Fruit fly (Drosophila melanogaster) whole organism, embryonic: ENCODE measurements around the gene CG9288.

Experiments
- Abd-B ChIP-seq: fragments of 200-800 bp; sonication (Bioruptor generic); optimal IDR thresholded peaks from 2 replicates; lab custom pipeline; 2018; ENCODE audit warnings: missing biosample characterization, mild to moderate bottlenecking, missing genetic modification characterization, moderate library complexity
- Ada2b ChIP-seq: fragments of 200-800 bp; sonication (Bioruptor generic); IDR thresholded peaks from 2 replicates; pipeline ENCODE4 v1.3.6; 2022; ENCODE audit warnings: missing biosample characterization, missing genetic modification characterization
- Bdp1 ChIP-seq: fragments of 200-800 bp; sonication (Bioruptor generic); optimal IDR thresholded peaks from 3 replicates; lab custom pipeline; 2016; ENCODE audit warnings: missing biosample characterization, missing genetic modification characterization
- CG13123 ChIP-seq: fragments of 200-800 bp; sonication (Bioruptor generic); optimal IDR thresholded peaks from 2 replicates; lab custom pipeline; 2016; ENCODE audit warnings: missing biosample characterization, missing genetic modification characterization
- CG14050 ChIP-seq: fragments of 200-800 bp; sonication (Bioruptor generic); IDR thresholded peaks from 3 replicates; pipeline ENCODE4 v1.3.6; 2022; ENCODE audit warnings: missing biosample characterization, missing genetic modification characterization
- CG15073 ChIP-seq: fragments of 200-800 bp; sonication (Bioruptor generic); optimal IDR thresholded peaks from 2 replicates; lab custom pipeline; 2016; ENCODE audit warnings: missing biosample characterization, missing genetic modification characterization
- CG17568 ChIP-seq: fragments of 200-800 bp; sonication (Bioruptor generic); optimal IDR thresholded peaks from 2 replicates; lab custom pipeline; 2018; ENCODE audit warnings: missing biosample characterization, mild to moderate bottlenecking, missing genetic modification characterization, moderate library complexity
- CG18599 ChIP-seq: fragments of 200-800 bp; sonication (Bioruptor generic); optimal IDR thresholded peaks from 3 replicates; lab custom pipeline; 2017; ENCODE audit warnings: missing biosample characterization, missing genetic modification characterization, mild to moderate bottlenecking, moderate library complexity, missing genetic modification reagents
- CG3065 ChIP-seq: fragments of 200-800 bp; sonication (Bioruptor generic); optimal IDR thresholded peaks from 2 replicates; lab custom pipeline; 2016; ENCODE audit warnings: missing biosample characterization, missing genetic modification characterization
- CG32532 ChIP-seq: fragments of 200-800 bp; sonication (Bioruptor generic); IDR thresholded peaks from 2 replicates; pipeline ENCODE4 v1.3.6; 2022; ENCODE audit warnings: missing biosample characterization, missing genetic modification characterization
- CG4854 ChIP-seq: fragments of 200-800 bp; sonication (Bioruptor generic); optimal IDR thresholded peaks from 2 replicates; lab custom pipeline; 2016; ENCODE audit warnings: missing biosample characterization, missing genetic modification characterization, inconsistent platforms
- CG5180 ChIP-seq: fragments of 200-800 bp; sonication (Bioruptor generic); optimal IDR thresholded peaks from 3 replicates; lab custom pipeline; 2017; ENCODE audit warnings: missing biosample characterization, missing genetic modification characterization, mild to moderate bottlenecking, moderate library complexity, missing genetic modification reagents
- CG7271 ChIP-seq: fragments of 200-800 bp; sonication (Bioruptor generic); optimal IDR thresholded peaks from 2 replicates; lab custom pipeline; 2018; ENCODE audit warnings: missing biosample characterization, mild to moderate bottlenecking, missing genetic modification characterization, moderate library complexity
- CG7963 ChIP-seq: fragments of 200-800 bp; sonication (Bioruptor generic); IDR thresholded peaks from 3 replicates; pipeline ENCODE4 v1.3.6; 2022; ENCODE audit warnings: missing biosample characterization, missing genetic modification characterization; ENCODE audit not compliant: partially characterized antibody
- CG8359 ChIP-seq: fragments of 200-800 bp; sonication (Bioruptor generic); optimal IDR thresholded peaks from 2 replicates; lab custom pipeline; 2017; ENCODE audit warnings: missing biosample characterization, mild to moderate bottlenecking, missing genetic modification characterization, borderline replicate concordance
- CG9797 ChIP-seq: fragments of 200-800 bp; sonication (Bioruptor generic); optimal IDR thresholded peaks from 3 replicates; lab custom pipeline; 2018; ENCODE audit warnings: missing biosample characterization, mild to moderate bottlenecking, missing genetic modification characterization
- CG9876 ChIP-seq: fragments of 200-800 bp; sonication (Bioruptor generic); optimal IDR thresholded peaks from 2 replicates; lab custom pipeline; 2016; ENCODE audit warnings: missing biosample characterization, missing genetic modification characterization
- CTCF ChIP-seq: fragments of 200-800 bp; sonication (Bioruptor generic); optimal IDR thresholded peaks from 2 replicates; lab custom pipeline; 2017; ENCODE audit warnings: missing biosample characterization, mild to moderate bottlenecking, missing genetic modification characterization, moderate library complexity
- Dek ChIP-seq: fragments of 200-800 bp; sonication (Bioruptor generic); optimal IDR thresholded peaks from 3 replicates; lab custom pipeline; 2019; ENCODE audit warnings: missing biosample characterization, mild to moderate bottlenecking, missing genetic modification characterization, moderate library complexity
- Dip2 ChIP-seq: fragments of 200-800 bp; sonication (Bioruptor generic); IDR thresholded peaks from 2 replicates; pipeline ENCODE4 v1.3.6; 2022; ENCODE audit warnings: missing biosample characterization, missing genetic modification characterization
- Dp ChIP-seq: fragments of 200-800 bp; sonication (Bioruptor generic); optimal IDR thresholded peaks from 2 replicates; lab custom pipeline; 2018; ENCODE audit warnings: missing biosample characterization, mild to moderate bottlenecking, missing genetic modification characterization, moderate library complexity
- E2f1 ChIP-seq: fragments of 200-800 bp; sonication (Bioruptor generic); IDR thresholded peaks from 2 replicates; pipeline ENCODE4 v1.3.6; 2022; ENCODE audit warnings: missing biosample characterization, missing genetic modification characterization
- Ets65A ChIP-seq: fragments of 200-800 bp; sonication (Bioruptor generic); peaks from one replicate; lab custom pipeline; 2016; ENCODE audit warnings: missing biosample characterization, missing genetic modification characterization
- Ets97D ChIP-seq: fragments of 200-800 bp; sonication (Bioruptor generic); optimal IDR thresholded peaks from 3 replicates; lab custom pipeline; 2016; ENCODE audit warnings: missing biosample characterization, missing genetic modification characterization
- HmgD ChIP-seq: fragments of 200-800 bp; sonication (Bioruptor generic); optimal IDR thresholded peaks from 3 replicates; lab custom pipeline; 2016; ENCODE audit warnings: missing biosample characterization, missing genetic modification characterization
- HmgZ ChIP-seq: fragments of 200-800 bp; sonication (Bioruptor generic); optimal IDR thresholded peaks from 2 replicates; lab custom pipeline; 2018; ENCODE audit warnings: missing biosample characterization, mild to moderate bottlenecking, missing genetic modification characterization
- Rfx ChIP-seq: fragments of 200-800 bp; sonication (Bioruptor generic); IDR thresholded peaks from 2 replicates; pipeline ENCODE4 v1.3.6; 2022; ENCODE audit warnings: missing biosample characterization, missing genetic modification characterization
- Sin3A ChIP-seq: fragments of >200 bp; optimal IDR thresholded peaks from 2 replicates; lab custom pipeline; 2018
- Taf1 ChIP-seq: fragments of 200-800 bp; sonication (Bioruptor generic); IDR thresholded peaks from 2 replicates; pipeline ENCODE4 v1.3.6; 2022; ENCODE audit warnings: missing biosample characterization, missing genetic modification characterization
- az2 ChIP-seq: fragments of 200-800 bp; sonication (Bioruptor generic); optimal IDR thresholded peaks from 3 replicates; lab custom pipeline; 2016; ENCODE audit warnings: missing biosample characterization, missing genetic modification characterization
- chif ChIP-seq, 2 experiments: fragments of 200-800 bp; sonication (Bioruptor generic); optimal IDR thresholded peaks; 3 replicates each; lab custom pipeline; 2016; ENCODE audit warnings: missing biosample characterization in 2 of 2, missing genetic modification characterization in 2 of 2
- crol ChIP-seq: fragments of 200-800 bp; sonication (Bioruptor generic); IDR thresholded peaks from 2 replicates; pipeline ENCODE4 v1.3.6; 2022; ENCODE audit warnings: missing biosample characterization, missing genetic modification characterization
- crp ChIP-seq, 2 experiments: fragments of 200-800 bp; sonication (Bioruptor generic); optimal IDR thresholded peaks; 2 replicates in 1 of 2; 3 replicates in 1 of 2; lab custom pipeline; 2017; ENCODE audit warnings: missing biosample characterization in 2 of 2, missing genetic modification characterization in 2 of 2, mild to moderate bottlenecking in 1 of 2, moderate library complexity in 1 of 2
- dimm ChIP-seq: fragments of 200-800 bp; sonication (Bioruptor generic); IDR thresholded peaks from 2 replicates; pipeline ENCODE4 v1.3.6; 2022; ENCODE audit warnings: missing biosample characterization, missing genetic modification characterization
- disco-r ChIP-seq: fragments of 200-800 bp; sonication (Bioruptor generic); optimal IDR thresholded peaks from 2 replicates; lab custom pipeline; 2016; ENCODE audit warnings: missing biosample characterization, missing genetic modification characterization
- inv ChIP-seq: fragments of 200-800 bp; sonication (Bioruptor generic); IDR thresholded peaks from 2 replicates; pipeline ENCODE4 v1.3.6; 2022; ENCODE audit warnings: missing biosample characterization, missing genetic modification characterization; ENCODE audit not compliant: partially characterized antibody
- kay ChIP-seq: fragments of 200-800 bp; sonication (Bioruptor generic); optimal IDR thresholded peaks from 2 replicates; lab custom pipeline; 2016; ENCODE audit warnings: missing biosample characterization, missing genetic modification characterization
- nom ChIP-seq: fragments of 200-800 bp; sonication (Bioruptor generic); optimal IDR thresholded peaks from 2 replicates; lab custom pipeline; 2017; ENCODE audit warnings: missing biosample characterization, missing genetic modification characterization, mild to moderate bottlenecking, moderate library complexity, missing genetic modification reagents
- oc ChIP-seq: fragments of 200-800 bp; sonication (Bioruptor generic); optimal IDR thresholded peaks from 2 replicates; lab custom pipeline; 2018; ENCODE audit warnings: missing biosample characterization, mild to moderate bottlenecking, missing genetic modification characterization, moderate library complexity
- otp ChIP-seq: fragments of 200-800 bp; sonication (Bioruptor generic); IDR thresholded peaks from 3 replicates; pipeline ENCODE4, ENCODE4 v1.3.6; 2022; ENCODE audit warnings: missing biosample characterization, missing genetic modification characterization
- p53 ChIP-seq: fragments of 200-800 bp; sonication (Bioruptor generic); optimal IDR thresholded peaks from 2 replicates; lab custom pipeline; 2016; ENCODE audit warnings: missing biosample characterization, missing genetic modification characterization
- pfk ChIP-seq: fragments of 200-800 bp; sonication (Bioruptor generic); optimal IDR thresholded peaks from 2 replicates; lab custom pipeline; 2018; ENCODE audit warnings: missing biosample characterization, mild to moderate bottlenecking, missing genetic modification characterization, moderate library complexity
- prd ChIP-seq, 3 experiments: fragments of >200 bp in 2 of 3; fragments of 200-800 bp in 1 of 3; sonication (Bioruptor generic) in 1 of 3; optimal IDR thresholded peaks in 2 of 3; IDR thresholded peaks in 1 of 3; 2 replicates in 2 of 3; 3 replicates in 1 of 3; pipeline versions ENCODE4 v1.3.6 to Lab custom; 2017 to 2022; ENCODE audit warnings: missing biosample characterization in 1 of 3, missing genetic modification characterization in 1 of 3
- pum ChIP-seq: fragments of 200-800 bp; sonication (Bioruptor generic); optimal IDR thresholded peaks from 2 replicates; lab custom pipeline; 2016; ENCODE audit warnings: missing biosample characterization, missing genetic modification characterization
- rib ChIP-seq: fragments of 200-800 bp; sonication (Bioruptor generic); IDR thresholded peaks from 2 replicates; pipeline ENCODE4 v1.3.6; 2022; ENCODE audit warnings: missing biosample characterization, missing genetic modification characterization
- salm ChIP-seq: fragments of 200-800 bp; sonication (Bioruptor generic); optimal IDR thresholded peaks from 2 replicates; lab custom pipeline; 2018; ENCODE audit warnings: missing biosample characterization, mild to moderate bottlenecking, missing genetic modification characterization
- slbo ChIP-seq: fragments of 200-800 bp; sonication (Bioruptor generic); IDR thresholded peaks from 2 replicates; pipeline ENCODE4 v1.3.6; 2022; ENCODE audit warnings: missing biosample characterization, missing genetic modification characterization
- sna ChIP-seq: fragments of 200-800 bp; sonication (Bioruptor generic); IDR thresholded peaks from 2 replicates; pipeline ENCODE4 v1.3.6; 2022; ENCODE audit warnings: missing biosample characterization, missing genetic modification characterization; ENCODE audit not compliant: partially characterized antibody
- so ChIP-seq: fragments of 200-800 bp; sonication (Bioruptor generic); IDR thresholded peaks from 3 replicates; pipeline ENCODE4 v1.3.6; 2022; ENCODE audit warnings: missing biosample characterization, missing genetic modification characterization
- sqz ChIP-seq: fragments of 200-800 bp; sonication (Bioruptor generic); optimal IDR thresholded peaks from 3 replicates; lab custom pipeline; 2018; ENCODE audit warnings: missing biosample characterization, mild to moderate bottlenecking, missing genetic modification characterization
- tio ChIP-seq: fragments of 200-800 bp; sonication (Bioruptor generic); optimal IDR thresholded peaks from 2 replicates; lab custom pipeline; 2017; ENCODE audit warnings: missing biosample characterization, missing genetic modification characterization, inconsistent platforms
- usp ChIP-seq: fragments of >200 bp; optimal IDR thresholded peaks from 2 replicates; lab custom pipeline; 2017; ENCODE audit warnings: missing biosample characterization, missing genetic modification characterization

CG9288 gene

DNA sequence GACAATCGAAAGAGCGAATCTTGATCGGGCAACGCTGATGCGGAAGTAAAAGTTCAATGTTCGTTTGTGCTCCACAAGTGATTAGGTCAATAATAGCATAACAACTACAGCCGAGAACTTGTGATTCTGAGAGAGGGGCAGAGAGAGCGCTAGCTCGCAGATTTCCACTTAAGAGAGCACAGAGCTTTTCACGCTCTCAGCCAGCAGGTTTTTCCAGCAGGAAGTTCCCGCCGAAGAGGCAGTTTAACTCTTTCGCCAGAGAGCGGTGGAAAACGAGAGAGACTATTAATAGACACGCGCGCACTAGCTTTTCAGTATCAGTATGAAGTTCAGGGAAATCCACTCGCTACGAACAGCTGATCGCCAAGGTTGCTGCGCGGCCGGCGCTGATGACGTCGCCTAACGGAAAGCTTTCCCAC is 35.6 kb downstream of the CG9288 start (continued):
- TF ChIP-seq otp (GFP tag; lab: Robert Waterston, UW) (no peak), sqz (no peak), p53 (GFP tag; lab: Kevin White, UChicago) (no peak), CG3065 (GFP tag; lab: Kevin White, UChicago) (no peak), so (GFP tag; lab: Robert Waterston, UW) (peak; percentile 21; the same call in 1 of the 3 replicates), CG13123 (GFP tag; lab: Kevin White, UChicago) (no peak), Ets65A (no peak), Dip2 (GFP tag; lab: Robert Waterston, UW) (no peak), Rfx (GFP tag; lab: Robert Waterston, UW) (no peak; the same call in 1 of the 2 replicates), oc (tag; lab: Kevin White, UChicago) (no peak), CTCF (GFP tag; lab: Kevin White, UChicago) (no peak), Dp (GFP tag; lab: Kevin White, UChicago) (no peak), az2 (GFP tag; lab: Kevin White, UChicago) (no peak), HmgD (GFP tag; lab: Kevin White, UChicago) (no peak), Taf1 (GFP tag; lab: Robert Waterston, UW) (no peak), CG9876 (no peak), CG15073 (GFP tag; lab: Kevin White, UChicago) (no peak), Sin3A (lab: Kevin White, UChicago) (no peak), CG18599 (no peak), pum (GFP tag; lab: Kevin White, UChicago) (no peak), prd (optimal IDR thresholded peaks at IDR 0.05; lab: Kevin White, UChicago) (no peak), prd (GFP tag; IDR thresholded peaks at IDR 0.05; lab: Robert Waterston, UW) (no peak), CG9797 (no peak), kay (GFP tag; lab: Kevin White, UChicago) (no peak), Abd-B (GFP tag; lab: Kevin White, UChicago) (no peak), HmgZ (tag; lab: Kevin White, UChicago) (no peak), crp (GFP tag; optimal IDR thresholded peaks at IDR 0.05; lab: Kevin White, UChicago) (peak in 1 of 2 experiments; percentile 58), CG14050 (GFP tag; lab: Robert Waterston, UW) (no peak), Ets97D (GFP tag; lab: Kevin White, UChicago) (no peak), crol (no peak), E2f1 (GFP tag; lab: Robert Waterston, UW) (no peak), CG4854 (GFP tag; lab: Kevin White, UChicago) (no peak), dimm (GFP tag; lab: Robert Waterston, UW) (no peak), CG8359 (no peak), tio (no peak), CG32532 (GFP tag; lab: Robert Waterston, UW) (peak; percentile 42; the same call in 1 of the 2 replicates), pfk (GFP tag; lab: Kevin White, UChicago) (no peak), CG17568 (GFP tag; lab: Kevin White, UChicago) (no peak), inv (no peak), Dek (no peak), slbo (no peak), disco-r (GFP tag; lab: Kevin White, UChicago) (no peak), CG5180 (GFP tag; lab: Kevin White, UChicago) (no peak), salm (tag; lab: Kevin White, UChicago) (no peak), rib (GFP tag; lab: Robert Waterston, UW) (no peak), CG7963 (GFP tag; lab: Robert Waterston, UW) (no peak), CG7271 (tag; lab: Kevin White, UChicago) (no peak), Ada2b (GFP tag; lab: Robert Waterston, UW) (no peak), usp (GFP tag; lab: Kevin White, UChicago) (no peak), chif (GFP tag; optimal IDR thresholded peaks at IDR 0.05; lab: Kevin White, UChicago) (no peak), sna (GFP tag; lab: Robert Waterston, UW) (peak; percentile 56), Bdp1 (no peak), nom (no peak)
